Worm (Caenorhabditis elegans): ENCODE results near the gene ZK829.3.

ZK829.3 gene

DNA sequence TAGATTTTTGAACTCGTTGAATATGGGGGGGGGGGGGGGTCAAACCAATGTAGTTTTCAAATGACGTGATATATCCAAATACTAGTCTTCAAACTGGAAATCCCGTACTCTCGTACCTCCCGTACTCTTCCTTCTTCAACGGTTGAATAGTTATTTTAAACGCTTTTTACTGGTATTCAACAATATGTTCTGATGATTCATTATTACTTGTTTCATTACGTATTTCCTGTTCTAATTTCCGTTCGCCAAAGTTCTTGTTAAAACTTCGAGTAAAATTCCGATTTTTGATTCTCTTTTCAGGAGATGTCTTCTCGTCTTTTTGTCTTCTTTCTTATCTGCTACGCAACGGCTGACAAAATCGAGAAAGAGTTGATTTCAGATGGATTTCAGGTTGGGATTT, 14.9 kb downstream of the ZK829.3 start, which contains the start of gene nhx-9:
TSS of gene nhx-9 (plus strand) at position 301 of the 400 bp plus-strand sequence.
- TF ChIP-seq hnd-1 (tag; optimal IDR thresholded peaks at IDR 0.05) (no peak), pes-1 (GFP tag; IDR thresholded peaks at IDR 0.05) (no peak), hmbx-1 (tag; optimal IDR thresholded peaks at IDR 0.05) (no peak), tbx-11 (GFP tag; IDR thresholded peaks at IDR 0.05) (no peak), ama-1 (optimal IDR thresholded peaks at IDR 0.05) (no peak), ceh-36 (tag; optimal IDR thresholded peaks at IDR 0.05) (no peak), aly-1 (tag; optimal IDR thresholded peaks at IDR 0.05) (no peak), sea-1 (GFP tag; conservative IDR thresholded peaks at IDR 0.05) (no peak), ceh-13 (GFP tag; optimal IDR thresholded peaks at IDR 0.05) (no peak), tra-4 (tag; optimal IDR thresholded peaks at IDR 0.05) (no peak), flt-1 (GFP tag; IDR thresholded peaks at IDR 0.05) (no peak), hmg-4 (GFP tag; optimal IDR thresholded peaks at IDR 0.05) (no peak), tbx-37 (GFP tag; conservative IDR thresholded peaks at IDR 0.05) (no peak), ets-7 (tag; optimal IDR thresholded peaks at IDR 0.05) (no peak), B0310.2 (tag; optimal IDR thresholded peaks at IDR 0.05) (no peak), F13C5.2 (tag; optimal IDR thresholded peaks at IDR 0.05) (no peak), scrt-1 (GFP tag; IDR thresholded peaks at IDR 0.05) (no peak)

- TF ChIP-seq hmg-4 (GFP tag; optimal IDR thresholded peaks at IDR 0.05) (no peak), sea-1 (GFP tag; conservative IDR thresholded peaks at IDR 0.05) (0 out of 2 replicates have a peak, but pooled peaks have one; percentile 74), aly-1 (tag; optimal IDR thresholded peaks at IDR 0.05) (peak; percentile 48), ceh-36 (tag; optimal IDR thresholded peaks at IDR 0.05) (peak; percentile 64), ets-7 (tag; optimal IDR thresholded peaks at IDR 0.05) (no peak), tbx-11 (GFP tag; IDR thresholded peaks at IDR 0.05) (peak; percentile 69), flt-1 (GFP tag; IDR thresholded peaks at IDR 0.05) (peak; percentile 84), hmbx-1 (tag; optimal IDR thresholded peaks at IDR 0.05) (no peak), scrt-1 (GFP tag; IDR thresholded peaks at IDR 0.05) (peak; percentile 81), ama-1 (optimal IDR thresholded peaks at IDR 0.05) (no peak), B0310.2 (tag; optimal IDR thresholded peaks at IDR 0.05) (peak; percentile 50), hnd-1 (tag; optimal IDR thresholded peaks at IDR 0.05) (peak; percentile 31), tbx-37 (GFP tag; conservative IDR thresholded peaks at IDR 0.05) (peak; percentile 55), pes-1 (GFP tag; IDR thresholded peaks at IDR 0.05) (peak; percentile 82), ceh-13 (GFP tag; optimal IDR thresholded peaks at IDR 0.05) (peak; percentile 56), tra-4 (tag; optimal IDR thresholded peaks at IDR 0.05) (no peak), F13C5.2 (tag; optimal IDR thresholded peaks at IDR 0.05) (peak; percentile 37)
Observed at ce11 chrIV:11928388-11928787, 17.1 kb downstream of the ZK829.3 start.

ce11 chrIV:11925346-11926075, 20.0 kb downstream of the ZK829.3 start, which contains the start of the genes srlf-33 and srlf-32:
srlf-33 (minus strand) TSS chrIV:11925446.
srlf-32 (plus strand) TSS chrIV:11926025.
- TF ChIP-seq hnd-1 (tag; optimal IDR thresholded peaks at IDR 0.05) (no peak), ceh-36 (tag; optimal IDR thresholded peaks at IDR 0.05) (no peak), flt-1 (GFP tag; IDR thresholded peaks at IDR 0.05) (no peak), sea-1 (GFP tag; conservative IDR thresholded peaks at IDR 0.05) (no peak), ceh-13 (GFP tag; optimal IDR thresholded peaks at IDR 0.05) (no peak), tbx-11 (GFP tag; IDR thresholded peaks at IDR 0.05) (no peak), aly-1 (tag; optimal IDR thresholded peaks at IDR 0.05) (no peak), B0310.2 (tag; optimal IDR thresholded peaks at IDR 0.05) (no peak), hmbx-1 (tag; optimal IDR thresholded peaks at IDR 0.05) (no peak), ets-7 (tag; optimal IDR thresholded peaks at IDR 0.05) (no peak), tbx-37 (GFP tag; conservative IDR thresholded peaks at IDR 0.05) (no peak), scrt-1 (GFP tag; IDR thresholded peaks at IDR 0.05) (no peak), tra-4 (tag; optimal IDR thresholded peaks at IDR 0.05) (no peak), ama-1 (optimal IDR thresholded peaks at IDR 0.05) (no peak)

DNA sequence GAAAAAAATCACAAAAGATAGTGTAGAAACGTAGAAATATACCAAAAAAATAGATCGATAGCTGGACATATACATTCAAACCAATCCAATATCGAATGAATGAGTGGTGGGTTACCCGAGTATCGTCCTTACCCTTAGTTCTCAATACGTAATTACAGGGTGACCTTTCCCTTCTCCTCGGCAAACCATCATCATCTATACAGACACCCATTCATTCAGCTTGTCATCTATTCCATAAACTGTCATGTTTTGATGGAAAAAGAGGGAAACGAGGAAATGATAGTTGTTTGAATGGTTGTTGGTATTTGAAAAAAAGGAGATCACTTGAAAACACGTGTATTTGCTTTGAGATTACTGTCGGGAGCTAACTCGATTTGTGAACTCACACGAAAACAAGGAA, 21.4 kb downstream of the ZK829.3 start:
- TF ChIP-seq sea-1 (GFP tag; conservative IDR thresholded peaks at IDR 0.05) (no peak), ama-1 (optimal IDR thresholded peaks at IDR 0.05) (no peak), ets-7 (tag; optimal IDR thresholded peaks at IDR 0.05) (no peak), ceh-13 (GFP tag; optimal IDR thresholded peaks at IDR 0.05) (no peak)

DNA sequence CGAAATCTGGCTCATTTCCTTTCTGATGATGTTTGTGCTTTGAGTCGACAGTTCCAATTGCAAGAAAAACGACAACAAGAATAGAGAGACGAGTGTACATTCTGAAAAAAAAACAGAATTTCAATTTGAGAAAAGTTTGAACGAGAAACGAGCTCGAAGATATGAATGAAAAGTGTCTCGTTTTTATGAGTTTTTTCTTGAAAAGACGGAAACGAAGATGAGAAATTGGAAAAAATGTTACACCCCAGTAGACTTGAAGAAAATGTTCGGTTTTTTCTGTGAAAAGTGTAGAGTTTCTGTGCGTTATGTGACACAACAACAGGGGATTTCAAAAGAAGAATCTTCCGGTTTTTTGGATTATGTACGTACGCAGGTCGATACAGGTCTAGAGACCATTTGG, 22.4 kb downstream of the ZK829.3 start, which contains the start of gene srlf-31:
TSS of gene srlf-31 (minus strand) at position 101 of the 400 bp plus-strand sequence.
- no peak for TF ChIP-seq flt-1 (GFP tag; IDR thresholded peaks at IDR 0.05)
- no peak for TF ChIP-seq ets-7 (tag; optimal IDR thresholded peaks at IDR 0.05)
- no peak for TF ChIP-seq sea-1 (GFP tag; conservative IDR thresholded peaks at IDR 0.05)
- TF ChIP-seq scrt-1 (GFP tag; IDR thresholded peaks at IDR 0.05), result no peak
- TF ChIP-seq pes-1 (GFP tag; IDR thresholded peaks at IDR 0.05), result no peak
- TF ChIP-seq tbx-11 (GFP tag; IDR thresholded peaks at IDR 0.05), result no peak
- no peak for TF ChIP-seq hmbx-1 (tag; optimal IDR thresholded peaks at IDR 0.05)
- TF ChIP-seq B0310.2 (tag; optimal IDR thresholded peaks at IDR 0.05), result no peak
- no peak for TF ChIP-seq ceh-13 (GFP tag; optimal IDR thresholded peaks at IDR 0.05)
- TF ChIP-seq F13C5.2 (tag; optimal IDR thresholded peaks at IDR 0.05), result no peak
- TF ChIP-seq tra-4 (tag; optimal IDR thresholded peaks at IDR 0.05), result no peak
- TF ChIP-seq hnd-1 (tag; optimal IDR thresholded peaks at IDR 0.05), result no peak
- TF ChIP-seq hmg-4 (GFP tag; optimal IDR thresholded peaks at IDR 0.05), result no peak
- TF ChIP-seq aly-1 (tag; optimal IDR thresholded peaks at IDR 0.05), result no peak
- no peak for TF ChIP-seq ama-1 (optimal IDR thresholded peaks at IDR 0.05)
- no peak for TF ChIP-seq ceh-36 (tag; optimal IDR thresholded peaks at IDR 0.05)
- TF ChIP-seq tbx-37 (GFP tag; conservative IDR thresholded peaks at IDR 0.05), result no peak

DNA sequence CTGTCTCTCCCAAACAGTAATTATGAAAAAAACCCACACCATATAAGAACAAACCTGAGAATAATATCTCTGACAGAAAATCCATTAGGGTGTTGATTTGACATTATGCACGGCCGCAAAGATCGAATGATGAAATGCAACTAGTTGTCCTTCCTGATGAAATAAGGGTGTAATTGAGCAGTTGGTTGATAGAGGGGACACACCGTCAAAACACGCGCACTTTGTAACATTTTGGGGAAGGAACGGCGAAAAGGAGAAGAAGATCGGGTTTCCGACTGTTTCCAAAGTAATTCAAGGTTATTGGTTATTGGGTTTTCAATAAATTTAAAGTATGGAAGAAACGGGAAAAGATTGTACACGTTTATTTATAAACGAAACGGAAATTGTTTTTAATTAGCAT, 23.5 kb downstream of the ZK829.3 start, which contains the start of gene ZK822.1:
TSS of gene ZK822.1 (minus strand) at position 121 of the 400 bp plus-strand sequence.
- no peak for TF ChIP-seq pes-1 (GFP tag; IDR thresholded peaks at IDR 0.05)
- TF ChIP-seq tbx-11 (GFP tag; IDR thresholded peaks at IDR 0.05), result no peak
- no peak for TF ChIP-seq aly-1 (tag; optimal IDR thresholded peaks at IDR 0.05)
- TF ChIP-seq F13C5.2 (tag; optimal IDR thresholded peaks at IDR 0.05), result no peak
- TF ChIP-seq ets-7 (tag; optimal IDR thresholded peaks at IDR 0.05), result no peak
- TF ChIP-seq flt-1 (GFP tag; IDR thresholded peaks at IDR 0.05), result no peak
- TF ChIP-seq hmg-4 (GFP tag; optimal IDR thresholded peaks at IDR 0.05), result no peak
- no peak for TF ChIP-seq B0310.2 (tag; optimal IDR thresholded peaks at IDR 0.05)
- no peak for TF ChIP-seq tra-4 (tag; optimal IDR thresholded peaks at IDR 0.05)
- TF ChIP-seq ceh-13 (GFP tag; optimal IDR thresholded peaks at IDR 0.05), result no peak
